Fruit fly (Drosophila melanogaster): ENCODE measurements around the gene CG9360.

- TF ChIP-seq Lpt (GFP tag; optimal IDR thresholded peaks at IDR 0.05) (no peak), Hr38 (GFP tag; optimal IDR thresholded peaks at IDR 0.05) (no peak), CG7368 (GFP tag; optimal IDR thresholded peaks at IDR 0.05) (no peak), spab (GFP tag; optimal IDR thresholded peaks at IDR 0.05) (no peak), CG8319 (GFP tag; optimal IDR thresholded peaks at IDR 0.05) (no peak), CG16779 (tag; optimal IDR thresholded peaks at IDR 0.05) (no peak), CG6276 (GFP tag; optimal IDR thresholded peaks at IDR 0.05) (no peak), vri (GFP tag; optimal IDR thresholded peaks at IDR 0.05) (no peak), Smox (GFP tag; optimal IDR thresholded peaks at IDR 0.05) (no peak), fd85E (GFP tag; optimal IDR thresholded peaks at IDR 0.05) (no peak), Eip78C (GFP tag) (no peak), CG10631 (GFP tag; optimal IDR thresholded peaks at IDR 0.05) (no peak), esn (GFP tag; optimal IDR thresholded peaks at IDR 0.05) (no peak)
Measured at dm6 chrX:11756892-11757291, 7.5 kb downstream of the CG9360 start.
